Fruit fly (Drosophila melanogaster): ENCODE measurements around the gene CG6441.

CG6441 gene

DNA sequence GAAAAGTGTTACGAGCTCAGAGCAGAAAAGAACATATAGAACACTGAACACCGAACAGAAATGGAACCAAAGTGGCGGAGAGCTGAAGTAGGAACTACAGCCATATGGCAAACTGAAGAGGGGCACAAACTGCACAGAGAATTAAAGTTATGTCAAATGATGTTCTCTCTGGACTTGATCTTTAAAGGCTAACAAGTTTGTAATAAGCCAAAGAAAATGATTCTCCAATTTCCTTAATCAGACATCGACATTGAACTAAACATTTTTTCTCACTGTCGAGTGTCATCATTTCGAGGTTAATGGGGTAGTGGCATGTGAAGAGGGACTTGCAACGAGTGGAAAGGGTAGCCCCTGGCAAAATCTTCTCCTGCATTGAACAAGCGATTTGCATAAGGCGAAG, 29.2 kb downstream of the CG6441 start (continued):
- TF ChIP-seq CG10631 (GFP tag; optimal IDR thresholded peaks at IDR 0.05), result peak; percentile 70
- TF ChIP-seq CG6854 (GFP tag; optimal IDR thresholded peaks at IDR 0.05), result no peak
- no peak for TF ChIP-seq dac (GFP tag; optimal IDR thresholded peaks at IDR 0.05)
- peak; percentile 74 for TF ChIP-seq esn (GFP tag; optimal IDR thresholded peaks at IDR 0.05)
- no peak for TF ChIP-seq fd85E (GFP tag; optimal IDR thresholded peaks at IDR 0.05)
- peak; percentile 83 for TF ChIP-seq CG6163 (GFP tag; IDR thresholded peaks at IDR 0.05)
- peak; percentile 8 for TF ChIP-seq CG11902 (GFP tag; optimal IDR thresholded peaks at IDR 0.05)
- peak; percentile 53 for TF ChIP-seq CG34406 (GFP tag; optimal IDR thresholded peaks at IDR 0.05)

DNA sequence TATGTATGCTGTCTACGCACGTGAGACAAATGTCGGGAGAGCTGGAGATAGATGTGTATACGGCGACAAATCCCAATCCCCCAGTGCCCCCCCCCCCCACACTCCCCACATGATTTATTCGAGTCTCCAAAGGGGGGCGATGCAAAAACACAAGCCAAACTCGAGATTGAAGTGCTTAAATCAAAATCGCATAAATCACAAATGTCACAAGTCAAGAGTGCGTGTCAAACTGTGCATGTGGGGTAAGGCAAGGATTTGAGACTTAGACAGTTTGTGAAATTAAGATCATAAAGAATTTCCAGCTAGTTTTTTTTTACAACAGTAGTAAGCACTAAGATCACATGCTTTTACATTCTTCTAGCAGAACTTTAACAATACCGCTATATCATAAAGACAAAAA, 30.0 kb downstream of the CG6441 start:
- no peak for TF ChIP-seq CG16779 (tag; optimal IDR thresholded peaks at IDR 0.05)
- TF ChIP-seq CG4318 (GFP tag; optimal IDR thresholded peaks at IDR 0.05), result no peak
- TF ChIP-seq Met (GFP tag; optimal IDR thresholded peaks at IDR 0.05), result no peak
- TF ChIP-seq Hr38 (GFP tag; optimal IDR thresholded peaks at IDR 0.05), result no peak

DNA sequence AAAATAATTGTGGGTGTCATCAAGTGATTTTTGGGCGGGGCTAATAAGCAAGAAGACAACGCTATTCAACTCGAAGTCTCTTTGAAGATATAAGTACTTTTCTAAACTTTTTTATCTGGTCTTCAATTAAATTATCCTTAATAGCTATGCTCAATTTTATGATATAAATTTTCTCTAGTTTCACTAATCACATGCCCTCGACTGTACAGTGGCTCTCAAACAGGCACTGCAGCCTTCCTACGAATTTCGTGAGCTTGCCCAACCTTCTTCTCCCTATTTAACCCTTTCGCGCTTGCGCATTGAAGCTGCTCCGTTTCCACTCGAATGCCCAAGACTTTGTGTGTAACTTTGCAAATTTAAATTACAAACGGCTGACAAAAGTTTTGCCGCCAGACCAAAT, 31.5 kb downstream of the CG6441 start:
- peak; percentile 46 for TF ChIP-seq Eip78C (GFP tag)
- peak; percentile 7 for TF ChIP-seq CG3032 (tag; optimal IDR thresholded peaks at IDR 0.05)
- no peak for TF ChIP-seq CG6276 (GFP tag; optimal IDR thresholded peaks at IDR 0.05)
- TF ChIP-seq salr (GFP tag; optimal IDR thresholded peaks at IDR 0.05), result no peak
- TF ChIP-seq Sox14 (GFP tag; optimal IDR thresholded peaks at IDR 0.05), result no peak
- no peak for TF ChIP-seq CG11762 (GFP tag; optimal IDR thresholded peaks at IDR 0.05; ENCODE audit: insufficient read depth)
- no peak for TF ChIP-seq CG11294 (GFP tag; IDR thresholded peaks at IDR 0.05)
- no peak for TF ChIP-seq lz (GFP tag; optimal IDR thresholded peaks at IDR 0.05)
- TF ChIP-seq CG10669 (GFP tag; optimal IDR thresholded peaks at IDR 0.05), result peak; percentile 13
- no peak for TF ChIP-seq Ets21C (GFP tag; optimal IDR thresholded peaks at IDR 0.05)
- TF ChIP-seq achi (GFP tag; optimal IDR thresholded peaks at IDR 0.05), result no peak
- TF ChIP-seq spab (GFP tag; optimal IDR thresholded peaks at IDR 0.05), result peak; percentile 25
- no peak for TF ChIP-seq topi (GFP tag; optimal IDR thresholded peaks at IDR 0.05)
- TF ChIP-seq CG15336 (GFP tag; IDR thresholded peaks at IDR 0.05), result 0 out of 2 replicates have a peak, but pooled peaks have one; percentile 16
- no peak for TF ChIP-seq CG3919 (GFP tag; optimal IDR thresholded peaks at IDR 0.05)
- no peak for TF ChIP-seq Hr39 (GFP tag; optimal IDR thresholded peaks at IDR 0.05)
- peak; percentile 15 for TF ChIP-seq CG6808 (GFP tag; optimal IDR thresholded peaks at IDR 0.05)

DNA sequence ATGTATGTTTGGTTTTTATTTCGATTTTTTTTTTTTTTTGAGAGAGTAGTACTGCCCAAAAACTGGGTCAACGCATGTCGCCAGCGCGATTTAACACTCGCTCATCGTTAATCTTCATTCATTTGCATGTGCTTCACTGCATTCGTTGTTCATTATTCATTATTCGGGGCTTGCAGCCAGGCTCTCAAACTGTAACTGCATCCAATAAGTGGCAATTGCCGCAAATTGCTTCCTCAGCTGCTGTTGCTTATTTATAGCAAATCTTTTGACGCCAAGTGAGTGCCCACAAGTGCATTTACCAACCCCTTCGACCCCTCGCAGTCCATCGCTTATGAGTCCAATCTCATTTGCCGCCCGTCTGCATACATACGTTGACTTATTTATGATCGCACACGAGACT, 32.9 kb downstream of the CG6441 start:
- TF ChIP-seq topi (GFP tag; optimal IDR thresholded peaks at IDR 0.05), result no peak
- TF ChIP-seq CG1621 (tag; optimal IDR thresholded peaks at IDR 0.05), result no peak
- TF ChIP-seq net (GFP tag; optimal IDR thresholded peaks at IDR 0.05), result peak; percentile 37
- TF ChIP-seq CG11762 (GFP tag; optimal IDR thresholded peaks at IDR 0.05; ENCODE audit: insufficient read depth), result no peak

DNA sequence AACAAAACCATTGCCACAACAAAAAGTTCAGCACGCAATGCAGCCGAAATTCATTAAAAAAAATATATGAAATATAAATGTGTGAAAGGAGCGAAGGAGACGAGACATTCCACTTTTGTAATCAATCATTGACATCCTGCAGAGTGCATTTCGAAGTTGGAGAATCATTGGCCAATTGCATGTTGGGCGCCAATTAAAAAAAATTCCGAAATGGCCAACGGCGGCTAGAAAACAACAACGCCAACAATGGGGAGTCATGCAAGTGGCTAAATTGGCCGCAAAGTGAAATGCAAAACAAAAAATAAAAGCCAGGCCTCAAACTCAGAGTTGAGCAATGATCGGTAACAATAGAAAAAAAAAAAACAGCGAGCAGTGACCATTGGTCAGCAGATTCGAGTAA, 34.0 kb downstream of the CG6441 start:
- TF ChIP-seq ss (GFP tag; optimal IDR thresholded peaks at IDR 0.05), result peak in 1 of 2 experiments; percentile 72
- peak; percentile 23 for TF ChIP-seq Eip78C (GFP tag)
- TF ChIP-seq esn (GFP tag; optimal IDR thresholded peaks at IDR 0.05), result no peak

DNA sequence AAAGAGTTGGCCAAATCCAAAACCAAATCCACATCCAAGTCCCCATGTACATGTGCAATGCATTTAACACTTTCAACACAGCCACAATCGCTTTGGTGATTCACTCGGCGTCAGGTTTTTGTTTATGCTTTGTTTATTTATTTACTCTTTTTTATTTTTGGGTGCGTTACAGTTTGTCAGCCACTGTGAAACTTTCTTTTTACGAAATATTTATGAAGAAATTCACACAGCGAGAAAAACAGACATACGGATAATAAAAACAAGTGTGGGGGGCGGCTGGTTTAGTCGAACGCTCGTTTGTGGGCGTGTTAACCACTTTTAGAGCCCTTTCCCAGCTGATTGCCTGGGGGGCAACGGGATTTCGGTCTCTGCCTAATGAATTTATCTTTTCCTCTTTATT, 34.4 kb downstream of the CG6441 start:
- TF ChIP-seq fkh (GFP tag; optimal IDR thresholded peaks at IDR 0.05), result peak; percentile 29
- no peak for TF ChIP-seq dac (GFP tag; optimal IDR thresholded peaks at IDR 0.05)
- TF ChIP-seq salr (GFP tag; optimal IDR thresholded peaks at IDR 0.05), result no peak
- TF ChIP-seq Gug (GFP tag; IDR thresholded peaks at IDR 0.05), result no peak
- TF ChIP-seq CG15336 (GFP tag; IDR thresholded peaks at IDR 0.05), result 0 out of 2 replicates have a peak, but pooled peaks have one; percentile 10
- 0 out of 3 replicates have a peak, but pooled peaks have one; percentile 19 for TF ChIP-seq CG6163 (GFP tag; IDR thresholded peaks at IDR 0.05)
- no peak for TF ChIP-seq vri (GFP tag; optimal IDR thresholded peaks at IDR 0.05)
